Worm (Caenorhabditis elegans) whole organism, early embryonic: Measurements from ENCODE around the gene ZK354.8.
"Not testable (repeated sequence)": the region's sequence is repeated elsewhere in the genome, so short reads cannot be mapped to it uniquely, and the experiment has no call there.

Experiments
- B0310.2 ChIP-seq: sonication (generic microtip); optimal IDR thresholded peaks from 2 replicates; lab custom pipeline; 2016; ENCODE audit warnings: mild to moderate bottlenecking, missing genetic modification characterization, missing compliant biosample characterization
- F13C5.2 ChIP-seq: sonication (generic microtip); optimal IDR thresholded peaks from 2 replicates; lab custom pipeline; 2017; ENCODE audit warnings: mild to moderate bottlenecking, missing genetic modification characterization, inconsistent platforms, missing compliant biosample characterization
- aly-1 ChIP-seq: sonication (generic microtip); optimal IDR thresholded peaks from 2 replicates; lab custom pipeline; 2016; ENCODE audit warnings: missing genetic modification characterization, missing compliant biosample characterization
- ama-1 ChIP-seq: fragments of 150-350 bp; optimal IDR thresholded peaks from 2 replicates; lab custom pipeline; 2014
- ceh-13 ChIP-seq: fragments of 200-800 bp; sonication (Bioruptor generic); optimal IDR thresholded peaks from 2 replicates; lab custom pipeline; 2018; ENCODE audit warnings: mild to moderate bottlenecking, missing genetic modification characterization, missing compliant biosample characterization
- ceh-36 ChIP-seq: sonication (generic microtip); optimal IDR thresholded peaks from 2 replicates; lab custom pipeline; 2016; ENCODE audit warnings: missing genetic modification characterization, inconsistent platforms, missing compliant biosample characterization
- ets-7 ChIP-seq: sonication (generic microtip); optimal IDR thresholded peaks from 2 replicates; lab custom pipeline; 2016; ENCODE audit warnings: missing genotype, missing genetic modification characterization, missing compliant biosample characterization
- flt-1 ChIP-seq: fragments of 200-800 bp; sonication (Bioruptor generic); IDR thresholded peaks from 2 replicates; pipeline ENCODE4 v1.3.6; 2022; ENCODE audit warnings: missing genetic modification characterization, missing compliant biosample characterization
- hmbx-1 ChIP-seq: sonication (generic microtip); optimal IDR thresholded peaks from 2 replicates; lab custom pipeline; 2016; ENCODE audit warnings: mild to moderate bottlenecking, missing genetic modification characterization, missing compliant biosample characterization
- hmg-4 ChIP-seq: fragments of 200-800 bp; sonication (Bioruptor generic); optimal IDR thresholded peaks from 2 replicates; lab custom pipeline; 2018; ENCODE audit warnings: mild to moderate bottlenecking, missing genetic modification characterization, missing compliant biosample characterization
- hnd-1 ChIP-seq: sonication (generic microtip); optimal IDR thresholded peaks from 2 replicates; lab custom pipeline; 2016; ENCODE audit warnings: missing genetic modification characterization, missing compliant biosample characterization
- pes-1 ChIP-seq: fragments of 200-800 bp; sonication (Bioruptor generic); IDR thresholded peaks from 2 replicates; pipeline ENCODE4 v1.3.6; 2022; ENCODE audit warnings: missing genetic modification reagents, missing genetic modification characterization, missing compliant biosample characterization
- scrt-1 ChIP-seq: fragments of 200-800 bp; sonication (Bioruptor generic); IDR thresholded peaks from 2 replicates; pipeline ENCODE4 v1.3.6; 2022; ENCODE audit warnings: missing genetic modification characterization, missing compliant biosample characterization
- sea-1 ChIP-seq: fragments of 200-800 bp; sonication (Bioruptor generic); conservative IDR thresholded peaks from 2 replicates; pipeline ENCODE4 v1.3.6; 2022; ENCODE audit warnings: missing genetic modification characterization, missing compliant biosample characterization
- tbx-11 ChIP-seq: fragments of 200-800 bp; sonication (Bioruptor generic); IDR thresholded peaks from 2 replicates; pipeline ENCODE4 v1.3.6; 2022; ENCODE audit warnings: missing genetic modification characterization, missing compliant biosample characterization
- tbx-37 ChIP-seq: fragments of 200-800 bp; sonication (Bioruptor generic); conservative IDR thresholded peaks from 2 replicates; pipeline ENCODE4 v1.3.6; 2022; ENCODE audit warnings: missing genetic modification reagents, missing genetic modification characterization, missing compliant biosample characterization
- tra-4 ChIP-seq: sonication (generic microtip); optimal IDR thresholded peaks from 2 replicates; lab custom pipeline; 2017; ENCODE audit warnings: missing genetic modification characterization, missing compliant biosample characterization

The ZK354.8 gene

ce11 chrIV:5308046-5308643 lies 2.2 kb upstream of the ZK354.8 start, which contains the start of the genes ZK354.9 and msp-58:
Gene ZK354.9, minus strand, starts transcription at chrIV:5308146.
Gene msp-58, plus strand, starts transcription at chrIV:5308593.
- TF ChIP-seq hnd-1 (tag; lab: Kevin White, UChicago); hmg-4 (GFP tag; lab: Kevin White, UChicago); scrt-1 (GFP tag; lab: Robert Waterston, UW): not testable (repeated sequence)

- TF ChIP-seq aly-1 (tag; lab: Kevin White, UChicago) (no peak), pes-1 (GFP tag; lab: Robert Waterston, UW) (no peak), hnd-1 (tag; lab: Kevin White, UChicago) (no peak)
These were observed 2.9 kb downstream of the ZK354.8 start, which contains the start of gene ZK354.7 for ce11 chrIV:5303030-5303429. Gene ZK354.7, minus strand, starts transcription at chrIV:5303130.

- TF ChIP-seq F13C5.2 = no peak
- TF ChIP-seq hmbx-1 (tag; lab: Kevin White, UChicago) = no peak
- TF ChIP-seq ceh-36 (tag; lab: Kevin White, UChicago) = no peak
- no peak for TF ChIP-seq tbx-37 (GFP tag; lab: Robert Waterston, UW)
- no peak for TF ChIP-seq ama-1 (lab: Kevin White, UChicago)
- TF ChIP-seq pes-1 (GFP tag; lab: Robert Waterston, UW) = no peak
- no peak for TF ChIP-seq ets-7 (tag; lab: Kevin White, UChicago)
- TF ChIP-seq aly-1 (tag; lab: Kevin White, UChicago) = no peak
- TF ChIP-seq flt-1 (GFP tag; lab: Robert Waterston, UW) = no peak
- TF ChIP-seq hmg-4 (GFP tag; lab: Kevin White, UChicago) = no peak
- TF ChIP-seq sea-1 (GFP tag; lab: Robert Waterston, UW) = no peak
- TF ChIP-seq ceh-13 (GFP tag; lab: Kevin White, UChicago) = no peak
These were observed 8.4 kb downstream of the ZK354.8 start, which contains the start of the genes ZK354.6 and msp-113 for ce11 chrIV:5297436-5298012. Gene ZK354.6, minus strand, starts transcription at chrIV:5297536. Gene msp-113, plus strand, starts transcription at chrIV:5297962.

ce11 chrIV:5295240-5295639 lies 10.7 kb downstream of the ZK354.8 start, which contains the start of gene msp-51:
Gene msp-51, minus strand, starts transcription at chrIV:5295340.
- TF ChIP-seq sea-1 (GFP tag; lab: Robert Waterston, UW); tra-4 (tag; lab: Kevin White, UChicago); hnd-1 (tag; lab: Kevin White, UChicago): not testable (repeated sequence)

- TF ChIP-seq B0310.2 (tag; lab: Kevin White, UChicago) = no peak
- TF ChIP-seq hmg-4 (GFP tag; lab: Kevin White, UChicago) = no peak
- TF ChIP-seq ceh-36 (tag; lab: Kevin White, UChicago) = no peak
- TF ChIP-seq flt-1 (GFP tag; lab: Robert Waterston, UW) = no peak
- no peak for TF ChIP-seq aly-1 (tag; lab: Kevin White, UChicago)
- no peak for TF ChIP-seq sea-1 (GFP tag; lab: Robert Waterston, UW)
- TF ChIP-seq hmbx-1 (tag; lab: Kevin White, UChicago) = no peak
- TF ChIP-seq hnd-1 (tag; lab: Kevin White, UChicago) = no peak
- TF ChIP-seq ama-1 (lab: Kevin White, UChicago) = no peak
These were observed 11.5 kb downstream of the ZK354.8 start for ce11 chrIV:5294467-5294866.

- TF ChIP-seq hmg-4 (GFP tag; lab: Kevin White, UChicago) = no peak
- TF ChIP-seq ceh-36 (tag; lab: Kevin White, UChicago) = no peak
- no peak for TF ChIP-seq tbx-11 (GFP tag; lab: Robert Waterston, UW)
These were observed 14.7 kb downstream of the ZK354.8 start for ce11 chrIV:5291207-5291606.

ce11 chrIV:5290547-5290946 lies 15.4 kb downstream of the ZK354.8 start, which contains the start of gene nlp-47:
Gene nlp-47, plus strand, starts transcription at chrIV:5290847.
- no peak for TF ChIP-seq hmg-4 (GFP tag; lab: Kevin White, UChicago)
- no peak for TF ChIP-seq flt-1 (GFP tag; lab: Robert Waterston, UW)
- TF ChIP-seq tbx-11 (GFP tag; lab: Robert Waterston, UW) = no peak
- no peak for TF ChIP-seq pes-1 (GFP tag; lab: Robert Waterston, UW)
- no peak for TF ChIP-seq ama-1 (lab: Kevin White, UChicago)
- TF ChIP-seq ceh-13 (GFP tag; lab: Kevin White, UChicago) = no peak
- TF ChIP-seq hnd-1 (tag; lab: Kevin White, UChicago) = no peak
- TF ChIP-seq F13C5.2 = no peak
- no peak for TF ChIP-seq ets-7 (tag; lab: Kevin White, UChicago)
- no peak for TF ChIP-seq scrt-1 (GFP tag; lab: Robert Waterston, UW)
- TF ChIP-seq B0310.2 (tag; lab: Kevin White, UChicago) = no peak
- TF ChIP-seq tbx-37 (GFP tag; lab: Robert Waterston, UW) = no peak
- TF ChIP-seq ceh-36 (tag; lab: Kevin White, UChicago) = no peak
- TF ChIP-seq aly-1 (tag; lab: Kevin White, UChicago) = no peak

- no peak for TF ChIP-seq tra-4 (tag; lab: Kevin White, UChicago)
- TF ChIP-seq B0310.2 (tag; lab: Kevin White, UChicago) = no peak
- TF ChIP-seq ceh-13 (GFP tag; lab: Kevin White, UChicago) = no peak
- no peak for TF ChIP-seq hnd-1 (tag; lab: Kevin White, UChicago)
- TF ChIP-seq sea-1 (GFP tag; lab: Robert Waterston, UW) = no peak
- no peak for TF ChIP-seq ceh-36 (tag; lab: Kevin White, UChicago)
- no peak for TF ChIP-seq tbx-37 (GFP tag; lab: Robert Waterston, UW)
These were observed 17.0 kb downstream of the ZK354.8 start for ce11 chrIV:5288932-5289331.
